Worm (Caenorhabditis elegans) whole organism, midembryonic: ENCODE data around the gene clec-142.

ENCODE experiments used
- T22C8.4 ChIP-seq: fragments of 200-800 bp; sonication (Bioruptor generic); IDR thresholded peaks from 2 replicates; pipeline ENCODE4 v1.3.6; 2022; ENCODE audit warnings: missing genetic modification characterization, missing compliant biosample characterization
- cog-1 ChIP-seq: sonication (generic microtip); optimal IDR thresholded peaks from 2 replicates; lab custom pipeline; 2016; ENCODE audit warnings: missing genetic modification characterization, missing compliant biosample characterization
- flt-1 ChIP-seq: fragments of 200-800 bp; sonication (Bioruptor generic); IDR thresholded peaks from 2 replicates; pipeline ENCODE4 v1.3.6; 2022; ENCODE audit warnings: missing genetic modification characterization, missing compliant biosample characterization
- klf-2 ChIP-seq: fragments of 200-800 bp; sonication (Bioruptor generic); conservative IDR thresholded peaks from 2 replicates; pipeline ENCODE4 v1.3.6; 2022; ENCODE audit warnings: missing genetic modification reagents, missing genetic modification characterization, missing compliant biosample characterization
- med-1 ChIP-seq: sonication (generic microtip); optimal IDR thresholded peaks from 2 replicates; lab custom pipeline; 2017; ENCODE audit warnings: missing genetic modification characterization, mild to moderate bottlenecking, missing compliant biosample characterization, antibody characterized with exemption, missing genetic modification reagents; ENCODE audit not compliant: insufficient read depth
- ref-1 ChIP-seq: fragments of 200-800 bp; sonication (Bioruptor generic); conservative IDR thresholded peaks from 2 replicates; pipeline ENCODE4 v1.3.6; 2022; ENCODE audit warnings: missing genetic modification reagents, missing genetic modification characterization, missing compliant biosample characterization
- tab-1 ChIP-seq: fragments of 200-800 bp; sonication (Bioruptor generic); IDR thresholded peaks from 2 replicates; pipeline ENCODE4 v1.3.6; 2022; ENCODE audit warnings: missing genetic modification characterization, missing compliant biosample characterization
- ztf-23 ChIP-seq: fragments of 200-800 bp; sonication (Bioruptor generic); IDR thresholded peaks from 2 replicates; pipeline ENCODE4 v1.3.6; 2022; ENCODE audit warnings: missing genetic modification reagents, missing genetic modification characterization, missing compliant biosample characterization
- ztf-29 ChIP-seq: fragments of 200-800 bp; sonication (Bioruptor generic); IDR thresholded peaks from 2 replicates; pipeline ENCODE4 v1.3.6; 2022; ENCODE audit warnings: missing genetic modification reagents, missing genetic modification characterization, missing compliant biosample characterization

- TF ChIP-seq ztf-29 (GFP tag; lab: Robert Waterston, UW) (no peak), ztf-23 (no peak), T22C8.4 (GFP tag; lab: Robert Waterston, UW) (no peak), ref-1 (GFP tag; lab: Robert Waterston, UW) (no peak), flt-1 (GFP tag; lab: Robert Waterston, UW) (no peak), med-1 (GFP tag; lab: Kevin White, UChicago) (no peak), tab-1 (GFP tag; lab: Robert Waterston, UW) (no peak), klf-2 (GFP tag; lab: Robert Waterston, UW) (no peak), cog-1 (tag; lab: Kevin White, UChicago) (no peak)
Measured at ce11 chrII:8269351-8269750, 9.1 kb upstream of the clec-142 start, which contains the start of gene K01C8.2.
